Worm (Caenorhabditis elegans) whole organism, L3 larva: Measurements from ENCODE around the gene C11G10.1.

ENCODE experiments used
- R02D3.7 ChIP-seq: fragments of 150-350 bp; optimal IDR thresholded peaks from 2 replicates; lab custom pipeline; 2014; ENCODE audit warnings: missing biosample characterization, missing genetic modification characterization
- ZK546.5 ChIP-seq: sonication (generic microtip); optimal IDR thresholded peaks from 2 replicates; lab custom pipeline; 2017; ENCODE audit warnings: missing biosample characterization, missing genetic modification characterization
- ama-1 ChIP-seq: fragments of 150-350 bp; optimal IDR thresholded peaks from 2 replicates; lab custom pipeline; 2018
- daf-12 ChIP-seq: fragments of 150-350 bp; optimal IDR thresholded peaks from 2 replicates; lab custom pipeline; 2014; ENCODE audit warnings: missing biosample characterization, missing genetic modification reagents, missing genetic modification characterization
- fkh-10 ChIP-seq: sonication (generic microtip); optimal IDR thresholded peaks from 2 replicates; lab custom pipeline; 2017; ENCODE audit warnings: missing biosample characterization, missing genetic modification reagents, missing genetic modification characterization
- fos-1 ChIP-seq: fragments of 150-350 bp; optimal IDR thresholded peaks from 2 replicates; lab custom pipeline; 2014; ENCODE audit warnings: missing biosample characterization, missing genetic modification characterization
- nhr-11 ChIP-seq: fragments of 150-350 bp; optimal IDR thresholded peaks from 2 replicates; lab custom pipeline; 2014; ENCODE audit warnings: missing biosample characterization, missing genetic modification characterization
- nhr-237 ChIP-seq: fragments of 150-350 bp; optimal IDR thresholded peaks from 2 replicates; lab custom pipeline; 2014; ENCODE audit warnings: missing biosample characterization, missing genetic modification characterization
- nhr-67 ChIP-seq: fragments of 150-350 bp; optimal IDR thresholded peaks from 2 replicates; lab custom pipeline; 2014; ENCODE audit warnings: missing biosample characterization, missing genetic modification characterization
- nhr-76 ChIP-seq: fragments of 150-350 bp; sonication (generic microtip); optimal IDR thresholded peaks from 5 replicates; lab custom pipeline; 2014; ENCODE audit warnings: missing biosample characterization, missing genetic modification characterization
- skn-1 ChIP-seq: fragments of 150-350 bp; optimal IDR thresholded peaks from 2 replicates; lab custom pipeline; 2014; ENCODE audit warnings: missing biosample characterization, missing genetic modification characterization
- unc-39 ChIP-seq: sonication (generic microtip); optimal IDR thresholded peaks from 4 replicates; lab custom pipeline; 2017; ENCODE audit warnings: missing biosample characterization, missing genetic modification characterization
- zag-1 ChIP-seq: fragments of 150-350 bp; optimal IDR thresholded peaks from 2 replicates; lab custom pipeline; 2014; ENCODE audit warnings: missing biosample characterization, missing genetic modification characterization

- TF ChIP-seq zag-1 (no peak), nhr-67 (no peak), fkh-10 (GFP tag; lab: Kevin White, UChicago) (no peak), ama-1 (no peak), nhr-237 (tag; lab: Kevin White, UChicago) (no peak), nhr-76 (tag; lab: Kevin White, UChicago) (no peak), skn-1 (tag; lab: Kevin White, UChicago) (no peak), R02D3.7 (no peak), daf-12 (tag; lab: Kevin White, UChicago) (no peak), fos-1 (no peak), unc-39 (tag; lab: Kevin White, UChicago) (no peak), nhr-11 (no peak), ZK546.5 (tag; lab: Kevin White, UChicago) (no peak)
Measured at ce11 chrX:15199052-15199451, 40.5 kb upstream of the C11G10.1 start, which contains the start of gene snt-7.
